Worm (Caenorhabditis elegans) whole organism, L4/young adult: Measurements from ENCODE around the gene K01G5.10.
"Not testable (repeated sequence)": the region's sequence is repeated elsewhere in the genome, so short reads cannot be mapped to it uniquely, and the experiment has no call there.

ENCODE experiments used
- W03F9.2 ChIP-seq: fragments of 150-350 bp; optimal IDR thresholded peaks from 2 replicates; lab custom pipeline; 2014; ENCODE audit warnings: missing biosample characterization, missing genetic modification characterization
- dao-5 ChIP-seq: sonication (generic microtip); optimal IDR thresholded peaks from 2 replicates; lab custom pipeline; 2016; ENCODE audit warnings: missing genotype, missing genetic modification characterization, moderate library complexity, missing compliant biosample characterization
- him-1 ChIP-seq: sonication (generic microtip); optimal IDR thresholded peaks from 2 replicates; lab custom pipeline; 2016; ENCODE audit warnings: missing genotype, missing genetic modification reagents, missing genetic modification characterization, missing compliant biosample characterization

Gene K01G5.10

DNA sequence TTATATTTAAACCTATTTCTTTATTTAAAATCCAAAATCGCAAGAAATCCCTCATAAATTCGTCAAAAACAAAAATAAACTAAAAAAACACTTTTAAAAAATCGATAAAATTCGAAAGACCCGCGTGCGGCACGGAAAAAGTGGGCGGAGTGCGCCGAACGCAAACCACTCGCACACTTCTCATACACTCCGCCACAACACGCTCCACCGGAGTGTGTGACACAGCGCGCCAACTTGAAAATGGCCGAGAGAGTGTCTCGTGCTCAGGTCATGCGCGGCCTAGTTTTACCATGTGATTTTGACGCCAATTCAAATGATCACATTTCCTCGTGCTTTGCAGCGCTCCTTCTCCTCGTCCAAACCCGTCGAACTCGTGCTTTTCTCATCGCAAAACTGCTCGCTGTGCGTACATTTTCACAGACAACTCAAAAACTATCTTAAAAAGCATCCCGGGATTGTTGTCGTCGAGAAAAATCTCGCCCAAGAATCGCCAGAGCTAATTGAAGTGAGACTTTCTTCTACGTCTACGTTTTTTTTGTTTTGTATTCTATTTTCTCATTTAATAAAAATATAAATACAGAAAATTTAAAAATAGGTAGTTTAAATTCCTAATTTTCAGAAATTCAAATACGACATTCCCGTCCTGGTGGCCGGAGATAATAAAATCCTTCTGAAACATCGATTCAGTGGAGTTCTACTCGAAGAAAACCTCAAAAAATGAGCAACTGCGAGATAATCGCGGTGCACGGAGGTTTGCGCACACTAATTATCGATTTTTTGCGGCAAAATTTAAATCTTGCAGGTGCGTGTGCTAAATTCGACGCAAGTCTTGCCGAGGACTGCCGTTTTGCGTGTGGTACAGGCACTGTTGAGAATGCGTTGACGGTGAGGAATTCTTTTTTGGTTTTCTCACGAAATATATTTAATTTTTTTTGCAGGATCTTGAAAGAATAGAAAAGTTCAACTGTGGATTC, 1.0 kb upstream of the K01G5.10 start, which contains the start of gene tasp-1:
TSS of gene tasp-1 (plus strand) at position 258 of the 974 bp plus-strand sequence.
- TF ChIP-seq W03F9.2 (peak; percentile 99), dao-5 (tag; lab: Kevin White, UChicago) (peak; percentile 89), him-1 (tag; lab: Kevin White, UChicago) (peak; percentile 99)

DNA sequence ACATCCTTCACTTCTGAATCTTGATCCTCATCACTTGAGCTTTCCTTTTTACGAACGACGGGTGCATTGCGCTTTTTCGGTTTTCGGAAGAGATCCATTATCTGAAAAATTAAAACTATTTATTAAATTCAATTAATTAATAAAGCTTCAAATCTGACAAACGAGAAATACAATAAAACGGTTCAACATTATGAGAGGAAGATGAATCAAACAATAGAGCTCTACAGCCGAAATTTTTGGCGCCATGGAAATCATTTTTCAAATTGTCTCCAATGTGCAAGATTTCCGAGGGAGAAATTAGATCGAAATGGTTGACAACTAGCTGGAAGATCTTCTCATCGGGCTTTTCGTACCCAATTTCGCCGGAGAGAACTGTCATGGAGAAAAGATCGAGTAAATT, 782 bp downstream of the K01G5.10 start, which contains the start of gene rnf-113:
TSS of gene rnf-113 (minus strand) at position 101 of the 400 bp plus-strand sequence.
- TF ChIP-seq W03F9.2, result no peak
- TF ChIP-seq him-1 (tag; lab: Kevin White, UChicago), result no peak
- no peak for TF ChIP-seq dao-5 (tag; lab: Kevin White, UChicago)

DNA sequence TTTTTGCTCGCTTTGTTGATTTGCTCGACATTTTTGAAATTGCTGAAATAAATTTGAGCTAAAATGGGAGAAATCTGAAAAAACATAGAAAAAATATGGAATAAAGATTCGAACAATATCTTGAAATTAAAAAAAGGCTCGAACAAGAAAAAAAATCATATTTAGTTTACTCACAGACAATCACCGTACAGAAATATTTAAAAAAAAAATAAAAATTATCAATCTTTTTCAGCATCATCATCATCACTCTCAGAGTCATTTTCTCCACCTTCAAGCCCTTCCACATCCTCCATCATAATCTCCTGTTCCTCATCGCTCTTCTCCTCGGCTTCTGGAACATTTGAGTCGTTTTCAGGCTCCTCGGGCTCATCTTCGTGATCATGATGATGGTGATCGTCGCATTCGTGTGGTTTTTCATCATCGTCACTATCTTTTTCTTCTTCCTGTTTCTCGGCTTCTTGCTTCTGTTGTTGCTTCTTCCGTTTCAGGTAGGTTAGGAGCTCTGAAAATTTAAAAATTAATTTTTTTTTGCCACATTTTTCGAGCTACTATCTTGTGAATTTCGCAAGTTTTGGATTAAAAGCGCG, 2.7 kb downstream of the K01G5.10 start, which contains the start of gene hpl-2:
TSS of gene hpl-2 (minus strand) at position 51 of the 587 bp plus-strand sequence.
- TF ChIP-seq dao-5 (tag; lab: Kevin White, UChicago) (no peak), him-1 (tag; lab: Kevin White, UChicago) (no peak), W03F9.2 (no peak)

DNA sequence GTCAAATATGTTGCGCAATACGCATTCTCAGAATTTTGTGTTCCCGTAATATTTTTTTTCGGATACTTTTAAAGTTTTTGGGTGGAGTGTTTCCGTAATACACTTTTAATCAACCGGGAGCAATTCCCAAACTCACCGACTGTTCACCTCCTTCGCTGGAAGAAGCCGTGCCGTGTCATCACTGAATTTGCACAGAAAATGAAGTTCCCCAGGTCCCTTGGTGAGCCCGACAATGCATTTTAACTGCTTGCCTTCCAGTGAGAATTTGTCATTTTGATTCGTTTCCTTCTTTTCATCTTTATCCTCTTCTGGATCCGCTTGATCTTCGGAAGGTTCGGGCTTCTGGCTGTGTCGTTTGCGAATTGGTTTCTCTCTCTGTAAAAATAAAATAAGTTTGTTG, 3.9 kb downstream of the K01G5.10 start:
- TF ChIP-seq W03F9.2 (no peak), dao-5 (tag; lab: Kevin White, UChicago) (no peak), him-1 (tag; lab: Kevin White, UChicago) (no peak)

DNA sequence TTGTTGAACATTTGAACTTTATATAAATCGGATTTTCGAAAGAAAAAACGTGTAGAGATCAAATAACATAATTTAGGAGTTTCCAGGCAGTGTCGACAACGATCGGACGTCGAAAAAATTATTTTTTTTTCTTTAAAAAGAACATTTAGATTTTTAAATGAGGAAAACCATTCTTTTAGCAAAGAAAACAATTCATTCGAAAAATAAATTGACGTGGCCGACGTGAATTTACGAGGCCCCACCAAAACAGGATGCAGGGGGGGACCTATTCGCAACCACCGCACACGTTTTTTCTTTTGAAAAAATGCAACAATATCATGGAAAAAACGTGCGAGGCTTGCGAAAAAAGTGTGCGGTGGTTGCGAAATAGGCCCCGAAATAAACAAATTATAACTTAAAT, 8.3 kb downstream of the K01G5.10 start, which contains the start of gene enu-3.6:
TSS of gene enu-3.6 (plus strand) at position 392 of the 400 bp plus-strand sequence.
- not testable (repeated sequence) for TF ChIP-seq him-1 (tag; lab: Kevin White, UChicago); W03F9.2; dao-5 (tag; lab: Kevin White, UChicago)

DNA sequence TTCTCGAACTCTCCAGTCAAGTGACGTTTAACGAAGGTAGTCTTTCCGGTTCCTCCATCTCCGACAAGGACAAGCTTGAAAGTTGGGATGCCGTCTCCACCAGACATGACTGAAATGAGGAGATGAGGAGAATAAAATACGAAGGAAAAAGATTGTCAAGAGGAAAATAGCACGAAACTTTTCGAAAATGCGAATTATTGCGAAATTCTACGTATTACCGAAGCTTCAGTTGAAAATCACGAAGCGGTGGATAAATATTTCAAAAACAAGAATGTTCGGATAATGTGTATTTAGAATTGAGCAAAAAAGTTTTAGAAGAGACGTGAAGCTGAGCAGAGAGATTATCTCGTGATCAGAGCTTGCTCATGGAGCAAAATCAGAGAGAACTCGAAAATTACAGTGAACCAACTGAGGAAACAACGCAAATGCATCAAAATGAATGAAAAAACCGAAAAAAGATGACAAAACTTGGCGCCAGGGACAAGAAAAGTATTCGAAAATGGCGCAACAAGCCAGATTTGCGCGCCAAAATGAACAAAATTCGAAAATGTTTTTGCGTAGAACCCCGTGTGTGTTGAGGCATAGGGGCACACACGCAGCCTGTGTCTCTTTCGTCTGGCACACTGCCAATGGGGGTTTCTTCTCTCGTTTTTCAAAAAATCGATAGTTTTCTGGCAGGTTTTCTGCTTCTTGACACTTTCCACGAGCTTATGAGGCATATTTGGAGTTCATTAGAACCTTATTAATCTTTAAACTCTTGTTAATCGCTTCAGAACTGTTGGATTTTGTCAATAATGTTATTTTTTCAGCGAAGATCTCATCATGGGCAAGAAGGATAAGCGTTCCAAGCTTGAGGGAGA, 10.5 kb downstream of the K01G5.10 start, which contains the start of the genes ran-1 and dkc-1:
TSS of gene ran-1 (minus strand) at position 109 of the 860 bp plus-strand sequence.
TSS of gene dkc-1 (plus strand) at position 810 of the 860 bp plus-strand sequence.
- TF ChIP-seq W03F9.2, result peak; percentile 87
- TF ChIP-seq dao-5 (tag; lab: Kevin White, UChicago), result no peak

DNA sequence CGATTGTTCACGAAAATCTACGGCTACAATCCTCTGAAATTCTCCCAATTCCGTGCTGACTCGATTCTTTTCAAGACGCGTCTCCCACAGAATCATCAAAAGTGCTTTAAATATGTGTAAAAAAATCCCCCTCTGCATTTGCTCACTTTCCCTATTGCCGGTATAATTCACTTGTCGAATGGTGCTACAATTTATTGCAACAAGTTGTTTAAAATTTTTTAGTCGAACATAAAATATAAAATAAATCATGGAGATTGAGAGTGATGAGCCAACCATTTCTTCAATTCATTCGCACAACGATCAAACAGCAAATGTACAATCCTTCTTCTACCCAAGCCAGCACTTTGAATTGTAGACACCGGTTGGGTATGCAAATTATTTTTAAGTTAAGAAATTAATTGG, 11.9 kb downstream of the K01G5.10 start:
- no peak for TF ChIP-seq W03F9.2
- no peak for TF ChIP-seq him-1 (tag; lab: Kevin White, UChicago)
- peak; percentile 41 for TF ChIP-seq dao-5 (tag; lab: Kevin White, UChicago)

DNA sequence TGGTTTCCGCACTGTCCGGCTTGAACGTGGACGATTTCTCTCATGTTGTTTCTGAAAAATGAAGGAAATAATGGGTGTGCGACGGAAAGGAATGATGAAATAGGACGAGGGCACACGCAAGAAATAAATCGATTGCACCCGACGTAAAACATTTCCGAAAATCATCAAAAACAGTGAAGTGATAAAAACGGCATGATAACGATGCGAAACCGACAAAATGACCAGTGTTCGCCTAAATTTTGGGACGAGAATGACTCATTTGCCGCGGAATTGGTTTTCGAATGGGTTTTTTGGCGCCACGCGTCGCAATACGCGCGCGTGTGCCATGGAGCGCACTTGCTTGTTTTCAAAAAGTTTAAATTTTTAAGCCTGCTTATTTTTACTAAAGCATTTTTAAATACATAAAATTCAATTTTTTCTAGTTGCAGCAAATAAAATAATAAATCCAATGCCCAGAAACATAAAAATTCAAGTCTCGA, 15.9 kb downstream of the K01G5.10 start, which contains the start of the genes tbb-1 and rib-2:
TSS of gene tbb-1 (minus strand) at position 51 of the 479 bp plus-strand sequence.
TSS of gene rib-2 (plus strand) at position 429 of the 479 bp plus-strand sequence.
- peak; percentile 91 for TF ChIP-seq W03F9.2
- no peak for TF ChIP-seq him-1 (tag; lab: Kevin White, UChicago)

DNA sequence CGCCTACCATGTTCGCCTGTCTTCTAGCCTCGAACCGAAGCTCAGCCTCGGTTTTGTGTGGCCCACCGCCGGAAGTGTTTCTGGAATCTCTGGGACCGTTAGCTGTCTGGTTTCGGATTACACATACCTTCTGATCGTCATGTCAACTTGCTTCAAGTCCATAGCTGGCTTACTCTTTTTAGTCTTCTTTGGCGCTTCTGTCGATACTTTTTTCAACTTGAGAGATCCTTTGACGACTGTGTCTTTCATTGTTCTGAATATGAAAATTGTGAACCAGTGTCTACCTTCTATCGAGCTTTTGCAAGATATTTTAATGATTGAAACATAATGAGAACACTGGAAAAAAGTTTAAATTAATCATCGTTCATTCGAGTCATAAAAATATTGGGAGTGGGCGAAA, 17.8 kb downstream of the K01G5.10 start, which contains the start of gene K01G5.8:
TSS of gene K01G5.8 (minus strand) at position 255 of the 400 bp plus-strand sequence.
- TF ChIP-seq dao-5 (tag; lab: Kevin White, UChicago) (no peak), W03F9.2 (no peak), him-1 (tag; lab: Kevin White, UChicago) (no peak)

DNA sequence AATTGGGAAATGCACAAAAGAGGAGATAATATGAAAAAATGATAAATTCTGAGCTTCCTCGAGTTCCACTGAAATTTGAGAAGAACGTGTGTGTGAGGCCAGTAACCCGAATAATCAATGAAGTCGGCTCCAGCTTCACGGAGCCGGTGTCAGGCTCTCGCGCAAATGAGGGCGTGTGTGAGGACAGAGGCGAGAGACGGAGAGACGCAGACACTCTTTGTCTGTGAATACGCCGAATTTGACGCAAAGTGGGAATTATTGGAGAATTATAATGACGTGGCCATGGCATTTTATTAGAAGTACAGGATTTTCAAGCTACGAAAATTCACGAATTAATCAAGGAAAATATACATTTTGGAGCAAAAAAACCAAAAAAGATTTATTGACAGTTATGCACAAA, 18.4 kb downstream of the K01G5.10 start:
- TF ChIP-seq W03F9.2, result peak; percentile 19
- no peak for TF ChIP-seq dao-5 (tag; lab: Kevin White, UChicago)

DNA sequence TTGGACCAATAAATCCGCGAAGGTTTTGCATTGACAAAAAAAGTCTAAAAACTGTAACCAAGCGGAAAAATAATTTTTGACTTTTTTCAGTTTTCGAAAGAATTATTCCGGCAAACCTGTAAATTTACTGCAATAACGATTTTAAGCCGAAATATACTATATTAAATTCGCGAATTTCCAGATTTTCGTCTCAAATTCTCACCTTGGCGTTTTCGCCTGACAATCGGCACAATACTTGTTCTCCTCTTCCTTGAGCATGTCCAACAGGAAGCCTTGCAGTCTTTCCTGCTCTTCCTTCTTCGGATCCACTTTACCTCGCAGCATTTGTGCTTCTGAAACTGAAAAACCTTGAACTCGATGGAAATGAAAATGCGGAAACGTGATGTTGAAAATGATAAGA, 18.9 kb downstream of the K01G5.10 start, which contains the start of gene smap-1:
TSS of gene smap-1 (minus strand) at position 338 of the 400 bp plus-strand sequence.
- TF ChIP-seq him-1 (tag; lab: Kevin White, UChicago), result no peak

DNA sequence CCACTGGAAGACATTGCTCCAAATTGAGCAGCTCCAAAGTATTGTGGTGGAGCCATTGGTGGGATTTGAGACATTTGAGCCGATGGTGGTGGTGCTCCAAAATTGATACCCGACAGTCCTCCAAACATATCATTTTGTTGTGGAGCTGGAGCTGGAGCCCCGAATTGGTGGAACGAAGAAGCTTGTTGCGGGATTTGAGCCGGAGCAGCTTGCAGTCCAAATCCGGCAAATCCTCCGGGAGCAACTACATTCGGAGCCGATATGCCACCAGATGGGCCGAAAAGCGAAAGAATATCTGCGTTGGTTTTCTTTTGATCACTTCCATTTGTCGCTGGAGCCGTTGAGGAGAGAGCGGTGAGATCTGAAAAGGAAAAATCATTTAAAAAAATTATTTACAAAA, 20.2 kb downstream of the K01G5.10 start:
- TF ChIP-seq W03F9.2 (no peak), him-1 (tag; lab: Kevin White, UChicago) (no peak), dao-5 (tag; lab: Kevin White, UChicago) (no peak)
